Worm (Caenorhabditis elegans) whole organism, L4 larva: ENCODE measurements around the gene sre-26.
A peak's percentile ranks its signal among the peaks of the same experiment; 100 is the strongest.

Experiments
- D1046.2 ChIP-seq: fragments of 200-800 bp; sonication (Bioruptor generic); IDR thresholded peaks from 2 replicates; pipeline ENCODE4 v1.3.6; 2022; ENCODE audit warnings: missing genetic modification characterization, missing compliant biosample characterization
- F37D6.2 ChIP-seq: sonication (generic microtip); optimal IDR thresholded peaks from 2 replicates; lab custom pipeline; 2016; ENCODE audit warnings: mild to moderate bottlenecking, missing genetic modification characterization, missing compliant biosample characterization
- F44E2.7 ChIP-seq: fragments of 200-800 bp; sonication (Bioruptor generic); IDR thresholded peaks from 2 replicates; pipeline ENCODE4 v2.1.2; 2022; ENCODE audit warnings: missing genetic modification characterization, missing compliant biosample characterization
- T26A8.4 ChIP-seq: fragments of 200-800 bp; sonication (Bioruptor generic); IDR thresholded peaks from 2 replicates; pipeline ENCODE4 v1.3.6; 2022; ENCODE audit warnings: missing genetic modification characterization, missing compliant biosample characterization
- Y48G9A.11 ChIP-seq: fragments of 200-800 bp; sonication (Bioruptor generic); IDR thresholded peaks from 2 replicates; pipeline ENCODE4 v1.3.6; 2022; ENCODE audit warnings: missing genetic modification reagents, missing genetic modification characterization, missing compliant biosample characterization
- Y5F2A.4 ChIP-seq: fragments of 200-800 bp; sonication (Bioruptor generic); optimal IDR thresholded peaks from 2 replicates; lab custom pipeline; 2018; ENCODE audit warnings: mild to moderate bottlenecking, missing genetic modification characterization, missing compliant biosample characterization
- aha-1 ChIP-seq: fragments of 150-350 bp; peaks from one replicate; lab custom pipeline; 2014; ENCODE audit warnings: missing biosample characterization, missing genetic modification characterization
- attf-4 ChIP-seq: sonication (generic microtip); optimal IDR thresholded peaks from 3 replicates; lab custom pipeline; 2017; ENCODE audit warnings: missing biosample characterization, missing genetic modification characterization
- ceh-20 ChIP-seq: fragments of 200-800 bp; sonication (Bioruptor generic); IDR thresholded peaks from 2 replicates; pipeline ENCODE4 v1.3.6; 2022; ENCODE audit warnings: missing genetic modification reagents, missing genetic modification characterization, missing compliant biosample characterization
- ceh-32 ChIP-seq: sonication (generic microtip); optimal IDR thresholded peaks from 2 replicates; lab custom pipeline; 2016; ENCODE audit warnings: mild to moderate bottlenecking, missing genetic modification characterization, missing compliant biosample characterization; ENCODE audit not compliant: poor library complexity
- ceh-62 ChIP-seq: sonication (generic microtip); optimal IDR thresholded peaks from 2 replicates; lab custom pipeline; 2017; ENCODE audit warnings: missing biosample characterization, missing genetic modification characterization
- ces-1 ChIP-seq: fragments of 150-350 bp; sonication (generic microtip); optimal IDR thresholded peaks from 4 replicates; lab custom pipeline; 2014; ENCODE audit warnings: missing biosample characterization, missing genetic modification reagents, missing genetic modification characterization
- ctbp-1 ChIP-seq: fragments of 200-800 bp; sonication (Bioruptor generic); IDR thresholded peaks from 2 replicates; pipeline ENCODE4 v1.3.6; 2022; ENCODE audit warnings: missing genetic modification reagents, missing genetic modification characterization, missing compliant biosample characterization
- daf-19 ChIP-seq: fragments of 200-800 bp; sonication (Bioruptor generic); conservative IDR thresholded peaks from 2 replicates; pipeline ENCODE4 v1.3.6; 2022; ENCODE audit warnings: missing genetic modification characterization, missing compliant biosample characterization
- dmd-9 ChIP-seq: fragments of 200-800 bp; sonication (Bioruptor generic); IDR thresholded peaks from 2 replicates; pipeline ENCODE4 v1.3.6; 2022; ENCODE audit warnings: missing genetic modification reagents, missing genetic modification characterization, missing compliant biosample characterization
- dpl-1 ChIP-seq: fragments of 150-350 bp; optimal IDR thresholded peaks from 2 replicates; lab custom pipeline; 2014; ENCODE audit warnings: missing biosample characterization, missing genetic modification reagents, missing genetic modification characterization
- dve-1 ChIP-seq: sonication (generic microtip); optimal IDR thresholded peaks from 2 replicates; lab custom pipeline; 2017; ENCODE audit warnings: antibody characterized with exemption, mild to moderate bottlenecking, missing genetic modification characterization, missing compliant biosample characterization; ENCODE audit not compliant: insufficient read depth
- egl-43 ChIP-seq: fragments of 200-800 bp; sonication (Bioruptor generic); IDR thresholded peaks from 2 replicates; pipeline ENCODE4 v1.3.6; 2022; ENCODE audit warnings: missing genetic modification reagents, missing genetic modification characterization, missing compliant biosample characterization
- gei-8 ChIP-seq: fragments of 200-800 bp; sonication (Bioruptor generic); optimal IDR thresholded peaks from 2 replicates; lab custom pipeline; 2018; ENCODE audit warnings: mild to moderate bottlenecking, missing genetic modification characterization, missing compliant biosample characterization
- lim-7 ChIP-seq: fragments of 200-800 bp; sonication (Bioruptor generic); IDR thresholded peaks from 2 replicates; pipeline ENCODE4 v1.3.6; 2022; ENCODE audit warnings: missing genetic modification characterization, missing compliant biosample characterization
- lin-1 ChIP-seq: fragments of 200-800 bp; sonication (Bioruptor generic); IDR thresholded peaks from 2 replicates; pipeline ENCODE4 v1.3.6; 2022; ENCODE audit warnings: missing genetic modification reagents, missing genetic modification characterization, missing compliant biosample characterization
- lin-13 ChIP-seq: fragments of 150-350 bp; optimal IDR thresholded peaks from 2 replicates; lab custom pipeline; 2014; ENCODE audit warnings: missing biosample characterization, missing genetic modification reagents, missing genetic modification characterization
- lin-15B ChIP-seq: fragments of 150-350 bp; sonication (generic microtip); optimal IDR thresholded peaks from 3 replicates; lab custom pipeline; 2014; ENCODE audit warnings: missing biosample characterization, missing genetic modification characterization
- lin-38 ChIP-seq: fragments of 200-800 bp; sonication (Bioruptor generic); IDR thresholded peaks from 2 replicates; pipeline ENCODE4 v1.3.6; 2022; ENCODE audit warnings: missing genetic modification reagents, missing genetic modification characterization, missing compliant biosample characterization
- lir-3 ChIP-seq: sonication (generic microtip); optimal IDR thresholded peaks from 2 replicates; lab custom pipeline; 2016; ENCODE audit warnings: mild to moderate bottlenecking, missing genetic modification characterization, missing compliant biosample characterization
- lsy-2 ChIP-seq, 2 experiments: fragments of 150-350 bp in 1 of 2; sonication (generic microtip) in 1 of 2; optimal IDR thresholded peaks; 2 replicates each; lab custom pipeline; 2014 to 2017; ENCODE audit warnings: missing biosample characterization in 2 of 2, missing genetic modification characterization in 2 of 2
- madf-9 ChIP-seq: fragments of 200-800 bp; sonication (Bioruptor generic); conservative IDR thresholded peaks from 2 replicates; pipeline ENCODE4 v1.3.6; 2022; ENCODE audit warnings: missing genetic modification reagents, missing genetic modification characterization, missing compliant biosample characterization
- mdt-29 ChIP-seq: fragments of 200-800 bp; sonication (Bioruptor generic); IDR thresholded peaks from 2 replicates; pipeline ENCODE4 v1.3.6; 2022; ENCODE audit warnings: missing genetic modification reagents, missing genetic modification characterization, missing compliant biosample characterization
- mxl-3 ChIP-seq: fragments of 200-800 bp; sonication (Bioruptor generic); optimal IDR thresholded peaks from 2 replicates; lab custom pipeline; 2018; ENCODE audit warnings: mild to moderate bottlenecking, missing genetic modification characterization, missing compliant biosample characterization
- nhr-10 ChIP-seq: fragments of 150-350 bp; optimal IDR thresholded peaks from 2 replicates; lab custom pipeline; 2014; ENCODE audit warnings: missing biosample characterization, missing genetic modification characterization
- nhr-102 ChIP-seq: sonication (generic microtip); optimal IDR thresholded peaks from 2 replicates; lab custom pipeline; 2016; ENCODE audit warnings: mild to moderate bottlenecking, missing genetic modification characterization, moderate library complexity, missing compliant biosample characterization
- nhr-28 ChIP-seq: fragments of 150-350 bp; optimal IDR thresholded peaks from 2 replicates; lab custom pipeline; 2014; ENCODE audit warnings: missing biosample characterization, missing genetic modification characterization
- nhr-76 ChIP-seq: fragments of 150-350 bp; optimal IDR thresholded peaks from 2 replicates; lab custom pipeline; 2014; ENCODE audit warnings: missing biosample characterization, missing genetic modification characterization
- php-3 ChIP-seq: fragments of 200-800 bp; sonication (Bioruptor generic); IDR thresholded peaks from 2 replicates; pipeline ENCODE4 v1.3.6; 2022; ENCODE audit warnings: missing genetic modification reagents, missing genetic modification characterization, missing compliant biosample characterization
- saeg-2 ChIP-seq: fragments of 200-800 bp; sonication (Bioruptor generic); IDR thresholded peaks from 2 replicates; pipeline ENCODE4 v1.3.6; 2022; ENCODE audit warnings: missing genetic modification reagents, missing genetic modification characterization, missing compliant biosample characterization
- sdz-12 ChIP-seq: fragments of 200-800 bp; sonication (Bioruptor generic); optimal IDR thresholded peaks from 2 replicates; lab custom pipeline; 2018; ENCODE audit warnings: mild to moderate bottlenecking, missing genetic modification characterization, missing compliant biosample characterization
- set-16 ChIP-seq: fragments of 200-800 bp; sonication (Bioruptor generic); IDR thresholded peaks from 2 replicates; pipeline ENCODE4 v1.3.6; 2022; ENCODE audit warnings: missing genetic modification reagents, missing genetic modification characterization, missing compliant biosample characterization
- snpc-1.2 ChIP-seq: fragments of 200-800 bp; sonication (Bioruptor generic); IDR thresholded peaks from 2 replicates; pipeline ENCODE4 v1.3.6; 2022; ENCODE audit warnings: missing genetic modification reagents, missing genetic modification characterization, missing compliant biosample characterization
- spr-1 ChIP-seq: sonication (generic microtip); optimal IDR thresholded peaks from 2 replicates; lab custom pipeline; 2016; ENCODE audit warnings: mild to moderate bottlenecking, missing genetic modification characterization, missing compliant biosample characterization
- spr-3 ChIP-seq: fragments of 200-800 bp; sonication (Bioruptor generic); optimal IDR thresholded peaks from 2 replicates; lab custom pipeline; 2018; ENCODE audit warnings: mild to moderate bottlenecking, missing genetic modification characterization, missing compliant biosample characterization
- unc-39 ChIP-seq: sonication (generic microtip); optimal IDR thresholded peaks from 2 replicates; lab custom pipeline; 2017; ENCODE audit warnings: missing biosample characterization, missing genetic modification characterization
- zfp-3 ChIP-seq: fragments of 200-800 bp; sonication (Bioruptor generic); conservative IDR thresholded peaks from 2 replicates; pipeline ENCODE4 v1.3.6; 2022; ENCODE audit warnings: missing genetic modification reagents, missing genetic modification characterization, missing compliant biosample characterization
- zip-11 ChIP-seq: fragments of 200-800 bp; sonication (Bioruptor generic); IDR thresholded peaks from 2 replicates; pipeline ENCODE4 v1.3.6; 2022; ENCODE audit warnings: missing genetic modification characterization, missing compliant biosample characterization
- ztf-11 ChIP-seq: fragments of 150-350 bp; optimal IDR thresholded peaks from 2 replicates; lab custom pipeline; 2014; ENCODE audit warnings: missing biosample characterization, missing genetic modification characterization
- ztf-7 ChIP-seq: fragments of 150-350 bp; optimal IDR thresholded peaks from 2 replicates; lab custom pipeline; 2014; ENCODE audit warnings: missing biosample characterization, missing genetic modification characterization

The sre-26 gene

DNA sequence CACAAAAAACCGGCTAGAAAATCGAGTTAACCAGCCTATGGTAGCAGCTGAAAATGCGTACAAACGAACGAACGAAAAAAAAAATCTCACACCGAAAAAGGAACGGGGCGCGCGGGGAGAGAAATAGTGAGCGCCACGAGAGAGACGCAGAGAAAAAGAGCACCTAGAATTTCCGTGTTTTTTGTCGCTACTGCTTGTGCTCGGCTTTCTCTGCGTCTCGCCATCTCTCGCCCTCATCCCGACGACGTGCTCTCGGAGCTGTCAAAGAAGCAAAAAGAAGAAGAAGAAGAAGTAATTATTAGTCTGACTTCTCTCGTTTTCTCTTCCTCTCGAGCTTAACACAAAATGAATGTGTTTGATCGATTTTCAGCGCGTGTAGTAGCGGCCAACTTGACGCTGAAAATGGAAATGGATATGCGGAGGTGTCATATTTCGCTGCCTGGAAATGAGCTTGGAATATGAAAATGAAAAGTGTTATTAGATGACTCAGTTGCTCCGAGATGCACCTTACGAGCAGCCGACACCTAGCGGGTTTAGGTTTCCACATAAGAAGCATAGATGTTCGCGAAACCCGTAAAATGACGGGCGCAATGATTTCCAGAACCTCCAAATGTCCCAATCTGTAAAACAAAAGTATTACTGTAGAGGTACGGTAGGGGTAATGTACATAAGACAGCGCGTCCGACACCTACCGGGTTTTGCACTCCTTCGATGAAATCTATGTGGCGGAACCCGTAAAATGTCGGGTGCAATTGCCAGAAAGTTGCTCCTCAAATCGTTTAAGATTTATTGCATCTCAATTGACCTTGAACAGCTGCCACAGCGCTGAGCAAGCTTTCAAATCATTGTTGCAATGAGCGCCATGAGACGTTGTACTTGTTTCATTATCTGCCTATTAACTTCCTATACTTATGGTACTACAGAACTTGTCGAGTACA, 37.5 kb downstream of the sre-26 start, which contains the start of gene btb-14 (continued):
- no peak for TF ChIP-seq madf-9
- no peak for TF ChIP-seq nhr-76
- TF ChIP-seq Y48G9A.11 (GFP tag; lab: Robert Waterston, UW) = no peak
- TF ChIP-seq F44E2.7 = no peak
- 0 out of 2 replicates have a peak, but pooled peaks have one; percentile 44 for TF ChIP-seq egl-43 (GFP tag; lab: Robert Waterston, UW)
- TF ChIP-seq zip-11 (GFP tag; lab: Robert Waterston, UW) = no peak
- no peak for TF ChIP-seq nhr-102 (tag; lab: Kevin White, UChicago)
- no peak for TF ChIP-seq dve-1 (tag; lab: Kevin White, UChicago)
- TF ChIP-seq dpl-1 (GFP tag; lab: Kevin White, UChicago) = no peak
- TF ChIP-seq lin-38 (GFP tag; lab: Robert Waterston, UW) = no peak

DNA sequence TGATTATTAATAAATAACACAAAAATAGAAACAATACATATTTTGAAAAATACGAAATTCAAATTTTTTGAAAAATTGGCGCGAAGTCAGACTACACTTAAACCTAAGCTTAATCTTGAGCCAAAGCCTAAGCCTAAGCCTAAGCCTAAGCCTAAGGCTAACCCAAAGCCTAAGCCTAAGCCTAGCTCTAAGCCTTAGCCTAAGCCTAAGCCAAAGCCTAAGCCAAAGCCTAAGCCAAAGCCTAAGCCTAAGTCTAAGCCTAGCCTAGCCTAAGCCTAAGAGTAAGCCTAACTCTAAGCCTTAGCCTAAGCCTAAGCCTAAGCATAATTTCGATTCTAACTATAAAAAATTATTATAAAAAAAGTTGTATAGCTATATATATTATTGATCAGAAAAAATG, 39.5 kb downstream of the sre-26 start:
- TF ChIP-seq ceh-62 (tag; lab: Kevin White, UChicago) (no peak), attf-4 (no peak), unc-39 (no peak), T26A8.4 (GFP tag; lab: Robert Waterston, UW) (no peak)

DNA sequence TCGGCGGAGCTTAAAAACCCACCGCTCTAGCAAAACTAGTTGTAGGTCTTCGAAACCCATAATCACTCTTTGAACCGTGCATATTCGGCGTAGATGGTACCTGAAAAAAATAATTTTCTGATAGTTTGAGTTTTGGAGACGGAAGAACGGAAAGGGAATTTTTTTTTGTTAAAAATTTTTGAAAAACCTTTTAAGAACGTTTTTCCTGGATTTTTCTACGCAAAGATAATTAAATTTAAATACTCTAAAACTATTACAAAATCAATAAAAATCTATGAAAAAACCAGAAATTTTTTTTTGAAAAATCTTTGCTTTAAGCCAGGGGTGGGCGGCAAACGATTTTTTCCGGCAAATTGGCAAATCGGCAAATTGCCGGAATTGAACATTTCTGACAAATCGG, 41.0 kb downstream of the sre-26 start, which contains the start of gene marc-5:
Gene marc-5, minus strand, starts transcription at position 101 of the 400 bp plus-strand sequence.
- TF ChIP-seq mxl-3 (GFP tag; lab: Kevin White, UChicago) (no peak), lsy-2 (tag; optimal IDR thresholded peaks at IDR 0.05; lab: Kevin White, UChicago) (no peak), Y5F2A.4 (GFP tag; lab: Kevin White, UChicago) (no peak), snpc-1.2 (no peak), unc-39 (no peak), nhr-28 (tag; lab: Kevin White, UChicago) (no peak)

DNA sequence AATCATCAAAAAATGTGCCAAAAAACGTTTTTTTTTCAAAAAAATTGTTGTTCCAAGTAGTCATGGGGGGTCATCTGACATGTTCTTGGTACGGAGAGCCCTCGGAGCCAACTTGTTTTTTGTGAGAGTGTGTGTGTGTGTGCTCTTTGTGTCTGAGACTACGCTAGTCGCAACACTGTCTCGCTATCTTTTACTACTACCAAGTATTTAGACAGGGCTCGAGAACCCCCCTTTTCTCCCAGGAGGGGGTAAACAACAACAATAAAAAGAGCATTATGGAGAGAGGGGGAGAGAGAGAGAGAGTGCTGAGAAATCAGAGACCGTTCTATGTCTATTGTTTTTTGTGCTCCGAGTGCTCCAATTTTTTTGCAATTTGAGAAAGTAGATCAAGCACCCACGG, 41.6 kb downstream of the sre-26 start:
- no peak for TF ChIP-seq Y48G9A.11 (GFP tag; lab: Robert Waterston, UW)
- no peak for TF ChIP-seq spr-1 (tag; lab: Kevin White, UChicago)
- TF ChIP-seq ceh-62 (tag; lab: Kevin White, UChicago) = no peak
- TF ChIP-seq unc-39 = no peak
- TF ChIP-seq lin-1 = no peak
- TF ChIP-seq snpc-1.2 = no peak
- TF ChIP-seq set-16 = no peak
- TF ChIP-seq ztf-11 (tag; lab: Kevin White, UChicago) = no peak
- no peak for TF ChIP-seq ztf-7 (tag; lab: Kevin White, UChicago)
- TF ChIP-seq aha-1 (tag; lab: Kevin White, UChicago) = no peak
- TF ChIP-seq lin-13 (GFP tag; lab: Kevin White, UChicago) = no peak
- no peak for TF ChIP-seq ceh-32 (tag; lab: Kevin White, UChicago)
- no peak for TF ChIP-seq zfp-3
- no peak for TF ChIP-seq ceh-20 (GFP tag; lab: Robert Waterston, UW)
- no peak for TF ChIP-seq daf-19 (GFP tag; lab: Robert Waterston, UW)
- no peak for TF ChIP-seq nhr-10 (tag; lab: Kevin White, UChicago)
- TF ChIP-seq zip-11 (GFP tag; lab: Robert Waterston, UW) = no peak
- no peak for TF ChIP-seq lir-3 (tag; lab: Kevin White, UChicago)
- no peak for TF ChIP-seq mdt-29 (GFP tag; lab: Robert Waterston, UW)
- no peak for TF ChIP-seq sdz-12 (GFP tag; lab: Kevin White, UChicago)
- TF ChIP-seq D1046.2 (GFP tag; lab: Robert Waterston, UW) = no peak
- no peak for TF ChIP-seq ctbp-1
- TF ChIP-seq F37D6.2 (tag; lab: Kevin White, UChicago) = no peak
- no peak for TF ChIP-seq ces-1
- TF ChIP-seq dmd-9 (GFP tag; lab: Robert Waterston, UW) = no peak
- no peak for TF ChIP-seq lim-7 (GFP tag; lab: Robert Waterston, UW)
- no peak for TF ChIP-seq spr-3
- no peak for TF ChIP-seq php-3 (GFP tag; lab: Robert Waterston, UW)
- TF ChIP-seq lin-15B = no peak
- no peak for TF ChIP-seq saeg-2 (GFP tag; lab: Robert Waterston, UW)
- TF ChIP-seq F44E2.7 = no peak
- TF ChIP-seq gei-8 = no peak
